Fruit fly (Drosophila melanogaster): ENCODE measurements around the gene CG10561.

CG10561 gene

DNA sequence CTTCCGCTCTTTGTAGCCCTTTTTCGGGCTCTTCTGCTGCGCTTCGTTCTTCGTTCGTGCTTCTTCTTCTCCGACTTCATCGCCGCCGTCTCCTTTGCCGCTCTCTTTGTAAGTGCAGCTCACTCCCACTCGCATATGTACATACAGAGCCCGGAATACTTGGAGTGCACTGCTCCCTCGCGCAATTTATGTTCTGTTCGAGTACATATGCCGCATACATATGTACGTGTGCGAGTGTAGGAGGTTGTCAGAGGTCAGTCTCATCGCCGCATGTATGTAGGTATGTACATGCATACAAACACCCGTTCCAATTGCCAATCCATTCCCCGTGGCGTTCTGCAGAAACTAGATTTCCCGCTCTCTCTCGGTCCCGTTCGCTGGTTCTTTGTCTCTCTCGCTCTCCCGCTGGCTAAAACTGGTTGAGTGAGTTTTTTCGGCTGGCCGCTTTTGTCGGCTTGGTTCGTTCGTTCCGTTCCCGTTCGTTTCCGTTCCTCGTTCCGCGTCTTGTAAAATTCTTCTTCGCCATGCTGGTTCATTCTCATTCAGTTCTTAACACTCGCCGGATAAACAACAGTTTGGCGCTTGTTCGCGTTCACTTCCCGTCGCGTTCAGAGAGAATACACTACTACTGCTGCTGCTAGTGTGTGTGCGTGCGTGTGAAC, 43.9 kb downstream of the CG10561 start (continued):
- TF ChIP-seq Hand (GFP tag; optimal IDR thresholded peaks at IDR 0.05) (peak; percentile 71), CG33213 (GFP tag; optimal IDR thresholded peaks at IDR 0.05) (peak; percentile 40), CG8388 (GFP tag; optimal IDR thresholded peaks at IDR 0.05) (no peak), CG15479 (GFP tag; optimal IDR thresholded peaks at IDR 0.05) (peak; percentile 83), CG1024 (GFP tag; IDR thresholded peaks at IDR 0.05) (0 out of 2 replicates have a peak, but pooled peaks have one; percentile 9), Nf-YC (tag; optimal IDR thresholded peaks at IDR 0.05) (peak; percentile 47), grau (tag; optimal IDR thresholded peaks at IDR 0.05) (peak; percentile 51), CG9727 (GFP tag; optimal IDR thresholded peaks at IDR 0.05) (peak; percentile 17), CG15514 (GFP tag; optimal IDR thresholded peaks at IDR 0.05) (peak; percentile 95), Rx (GFP tag; IDR thresholded peaks at IDR 0.05) (no peak), Gsc (GFP tag; IDR thresholded peaks at IDR 0.05) (no peak), sob (GFP tag; IDR thresholded peaks at IDR 0.05) (no peak), hth (optimal IDR thresholded peaks at IDR 0.05) (no peak), CG9437 (GFP tag; optimal IDR thresholded peaks at IDR 0.05) (peak; percentile 10), vfl (GFP tag; optimal IDR thresholded peaks at IDR 0.05) (peak; percentile 4), Asciz (GFP tag; optimal IDR thresholded peaks at IDR 0.05) (no peak), ewg (GFP tag; optimal IDR thresholded peaks at IDR 0.05) (no peak), CrebB (tag; optimal IDR thresholded peaks at IDR 0.05) (peak; percentile 23), CG32532 (GFP tag; IDR thresholded peaks at IDR 0.05) (peak; percentile 57), CG10267 (tag; optimal IDR thresholded peaks at IDR 0.05) (peak; percentile 22), unc-4 (GFP tag; IDR thresholded peaks at IDR 0.05; ENCODE audit: partially characterized antibody) (peak; percentile 42; the same call in 1 of the 2 replicates), Dek (tag; optimal IDR thresholded peaks at IDR 0.05) (peak; percentile 44), YL-1 (GFP tag; optimal IDR thresholded peaks at IDR 0.05) (peak; percentile 3), peb (GFP tag; IDR thresholded peaks at IDR 0.05) (0 out of 2 replicates have a peak, but pooled peaks have one; percentile 9), Sin3A (optimal IDR thresholded peaks at IDR 0.05) (no peak), jing (GFP tag; optimal IDR thresholded peaks at IDR 0.05) (no peak), Stat92E (GFP tag; optimal IDR thresholded peaks at IDR 0.05) (peak in 1 of 3 experiments; percentile 80), Med (GFP tag) (peak; percentile 91), pzg (GFP tag; optimal IDR thresholded peaks at IDR 0.05) (peak; percentile 6), CG7357 (GFP tag; IDR thresholded peaks at IDR 0.05) (no peak), sna (GFP tag; IDR thresholded peaks at IDR 0.05; ENCODE audit: partially characterized antibody) (no peak), CG2678 (tag; optimal IDR thresholded peaks at IDR 0.05) (peak; percentile 45), btn (GFP tag; optimal IDR thresholded peaks at IDR 0.05) (no peak), Fer2 (tag; optimal IDR thresholded peaks at IDR 0.05) (no peak), ash1 (GFP tag; optimal IDR thresholded peaks at IDR 0.05) (peak; percentile 76), CG11723 (GFP tag; optimal IDR thresholded peaks at IDR 0.05) (peak; percentile 0), fd64A (GFP tag; optimal IDR thresholded peaks at IDR 0.05) (no peak), Chrac-16 (GFP tag; optimal IDR thresholded peaks at IDR 0.05) (no peak), sim (GFP tag; IDR thresholded peaks at IDR 0.05) (0 out of 2 replicates have a peak, but pooled peaks have one; percentile 4), zf30C (GFP tag; optimal IDR thresholded peaks at IDR 0.05) (peak; percentile 41), CG12155 (GFP tag; optimal IDR thresholded peaks at IDR 0.05) (peak; percentile 60), CG13287 (GFP tag; IDR thresholded peaks at IDR 0.05; ENCODE audit: partially characterized antibody) (peak; percentile 59; the same call in 1 of the 2 replicates), Gug (GFP tag; IDR thresholded peaks at IDR 0.05) (no peak), Nf-YB (GFP tag; optimal IDR thresholded peaks at IDR 0.05) (no peak), zfh1 (GFP tag; IDR thresholded peaks at IDR 0.05) (no peak), CG17568 (GFP tag; optimal IDR thresholded peaks at IDR 0.05) (peak; percentile 58), CG42726 (GFP tag; IDR thresholded peaks at IDR 0.05; ENCODE audit: partially characterized antibody) (peak; percentile 75; the same call in 1 of the 2 replicates), mld (GFP tag; IDR thresholded peaks at IDR 0.05; ENCODE audit: partially characterized antibody) (no peak), CTCF (GFP tag; optimal IDR thresholded peaks at IDR 0.05) (no peak)

Measured in whole organism, embryonic.